Fruit fly (Drosophila melanogaster) whole organism, embryonic: ENCODE measurements around the gene Mec2.

Source experiments
- CG1529 ChIP-seq: fragments of 200-800 bp; sonication (Bioruptor generic); optimal IDR thresholded peaks from 3 replicates; lab custom pipeline; 2018; ENCODE audit warnings: missing biosample characterization, missing genetic modification characterization
- CG17328 ChIP-seq: fragments of 200-800 bp; sonication (Bioruptor generic); IDR thresholded peaks from 2 replicates; pipeline ENCODE4 v1.3.6; 2022; ENCODE audit warnings: missing biosample characterization, missing genetic modification characterization
- CG18011 ChIP-seq: fragments of 200-800 bp; sonication (Bioruptor generic); optimal IDR thresholded peaks from 2 replicates; lab custom pipeline; 2017; ENCODE audit warnings: missing biosample characterization, missing genetic modification characterization, mild to moderate bottlenecking, moderate library complexity, missing genotype
- CG18619 ChIP-seq: fragments of 200-800 bp; sonication (Bioruptor generic); optimal IDR thresholded peaks from 3 replicates; lab custom pipeline; 2017; ENCODE audit warnings: missing biosample characterization, mild to moderate bottlenecking, missing genetic modification characterization
- CG2120 ChIP-seq: fragments of 200-800 bp; sonication (Bioruptor generic); optimal IDR thresholded peaks from 3 replicates; lab custom pipeline; 2016; ENCODE audit warnings: missing biosample characterization, missing genetic modification characterization
- CG30431 ChIP-seq: fragments of 200-800 bp; sonication (Bioruptor generic); optimal IDR thresholded peaks from 2 replicates; lab custom pipeline; 2017; ENCODE audit warnings: missing biosample characterization, missing genetic modification characterization
- CG31224 ChIP-seq: fragments of 200-800 bp; sonication (Bioruptor generic); IDR thresholded peaks from 2 replicates; pipeline ENCODE4 v1.3.6; 2022; ENCODE audit warnings: missing biosample characterization, missing genetic modification characterization
- CG31365 ChIP-seq: fragments of 200-800 bp; sonication (Bioruptor generic); optimal IDR thresholded peaks from 2 replicates; lab custom pipeline; 2018; ENCODE audit warnings: missing biosample characterization, mild to moderate bottlenecking, missing genetic modification characterization
- CG3281 ChIP-seq: fragments of 200-800 bp; sonication (Bioruptor generic); optimal IDR thresholded peaks from 3 replicates; lab custom pipeline; 2017; ENCODE audit warnings: missing biosample characterization, mild to moderate bottlenecking, missing genetic modification characterization
- CG33213 ChIP-seq: fragments of 200-800 bp; sonication (Bioruptor generic); optimal IDR thresholded peaks from 3 replicates; lab custom pipeline; 2016; ENCODE audit warnings: missing biosample characterization, missing genetic modification characterization
- CG4282 ChIP-seq: fragments of 200-800 bp; sonication (Bioruptor generic); optimal IDR thresholded peaks from 2 replicates; lab custom pipeline; 2016; ENCODE audit warnings: missing biosample characterization, missing genetic modification characterization
- CG8765 ChIP-seq: fragments of 200-800 bp; sonication (Bioruptor generic); IDR thresholded peaks from 2 replicates; pipeline ENCODE4 v1.3.6; 2022; ENCODE audit warnings: missing biosample characterization, missing genetic modification characterization
- CTCF ChIP-seq: fragments of 200-800 bp; sonication (Bioruptor generic); optimal IDR thresholded peaks from 2 replicates; lab custom pipeline; 2017; ENCODE audit warnings: missing biosample characterization, mild to moderate bottlenecking, missing genetic modification characterization, moderate library complexity
- D19A ChIP-seq: fragments of 200-800 bp; optimal IDR thresholded peaks from 3 replicates; lab custom pipeline; 2019; ENCODE audit warnings: missing biosample characterization, mild to moderate bottlenecking, missing genetic modification characterization, moderate library complexity
- Drgx ChIP-seq: fragments of 200-800 bp; sonication (Bioruptor generic); IDR thresholded peaks from 2 replicates; pipeline ENCODE4 v1.3.6; 2022; ENCODE audit warnings: missing biosample characterization, missing genetic modification characterization
- Ets65A ChIP-seq: fragments of 200-800 bp; sonication (Bioruptor generic); peaks from one replicate; lab custom pipeline; 2016; ENCODE audit warnings: missing biosample characterization, missing genetic modification characterization
- Hmr ChIP-seq: fragments of 200-800 bp; sonication (Bioruptor generic); optimal IDR thresholded peaks from 3 replicates; lab custom pipeline; 2017; ENCODE audit warnings: mild to moderate bottlenecking, missing biosample characterization, missing genetic modification reagents, missing genetic modification characterization
- Hr39 ChIP-seq: fragments of >200 bp; optimal IDR thresholded peaks from 2 replicates; lab custom pipeline; 2017
- Med ChIP-seq: fragments of 200-800 bp; sonication (Bioruptor generic); peaks from one replicate; lab custom pipeline; 2016; ENCODE audit warnings: missing biosample characterization, missing genetic modification characterization, mild to moderate bottlenecking, inconsistent platforms, moderate library complexity
- NK7.1 ChIP-seq: fragments of 200-800 bp; sonication (Bioruptor generic); optimal IDR thresholded peaks from 3 replicates; lab custom pipeline; 2016; ENCODE audit warnings: missing biosample characterization, missing genetic modification characterization
- Nf-YC ChIP-seq: fragments of 200-800 bp; optimal IDR thresholded peaks from 3 replicates; lab custom pipeline; 2019; ENCODE audit warnings: missing biosample characterization, mild to moderate bottlenecking, missing genetic modification characterization, moderate library complexity
- Optix ChIP-seq: fragments of 200-800 bp; sonication (Bioruptor generic); IDR thresholded peaks from 3 replicates; pipeline ENCODE4 v1.3.6; 2022; ENCODE audit warnings: missing biosample characterization, missing genetic modification characterization
- Sin3A ChIP-seq: fragments of >200 bp; optimal IDR thresholded peaks from 2 replicates; lab custom pipeline; 2018
- Six4 ChIP-seq: fragments of 200-800 bp; sonication (Bioruptor generic); optimal IDR thresholded peaks from 2 replicates; lab custom pipeline; 2016; ENCODE audit warnings: missing biosample characterization, missing genetic modification characterization
- Sry-δ ChIP-seq: fragments of 200-800 bp; sonication (Bioruptor generic); optimal IDR thresholded peaks from 2 replicates; lab custom pipeline; 2016; ENCODE audit warnings: missing biosample characterization, missing genetic modification characterization
- ab ChIP-seq: fragments of 200-800 bp; sonication (Bioruptor generic); optimal IDR thresholded peaks from 2 replicates; lab custom pipeline; 2016; ENCODE audit warnings: missing biosample characterization, missing genetic modification characterization
- cg ChIP-seq: fragments of 200-800 bp; sonication (Bioruptor generic); optimal IDR thresholded peaks from 3 replicates; lab custom pipeline; 2019; ENCODE audit warnings: missing biosample characterization, mild to moderate bottlenecking, missing genetic modification characterization, moderate library complexity
- chinmo ChIP-seq: fragments of 200-800 bp; sonication (Bioruptor generic); IDR thresholded peaks from 4 replicates; pipeline ENCODE4 v1.3.6; 2022; ENCODE audit warnings: missing biosample characterization, missing genetic modification characterization; ENCODE audit not compliant: partially characterized antibody
- exex ChIP-seq: fragments of 200-800 bp; sonication (Bioruptor generic); optimal IDR thresholded peaks from 4 replicates; lab custom pipeline; 2018; ENCODE audit warnings: missing biosample characterization, mild to moderate bottlenecking, missing genetic modification characterization, moderate library complexity
- fu2 ChIP-seq: fragments of 200-800 bp; sonication (Bioruptor generic); optimal IDR thresholded peaks from 2 replicates; lab custom pipeline; 2016; ENCODE audit warnings: missing biosample characterization, missing genetic modification characterization
- mirr ChIP-seq: fragments of 200-800 bp; sonication (Bioruptor generic); optimal IDR thresholded peaks from 3 replicates; lab custom pipeline; 2018; ENCODE audit warnings: missing biosample characterization, mild to moderate bottlenecking, missing genetic modification characterization
- mld ChIP-seq: fragments of 200-800 bp; sonication (Bioruptor generic); IDR thresholded peaks from 3 replicates; pipeline ENCODE4 v1.3.6; 2022; ENCODE audit warnings: missing biosample characterization, missing genetic modification characterization; ENCODE audit not compliant: partially characterized antibody
- nom ChIP-seq: fragments of 200-800 bp; sonication (Bioruptor generic); optimal IDR thresholded peaks from 2 replicates; lab custom pipeline; 2017; ENCODE audit warnings: missing biosample characterization, missing genetic modification characterization, mild to moderate bottlenecking, moderate library complexity, missing genetic modification reagents
- pita ChIP-seq: fragments of 200-800 bp; sonication (Bioruptor generic); optimal IDR thresholded peaks from 2 replicates; lab custom pipeline; 2017; ENCODE audit warnings: missing biosample characterization, mild to moderate bottlenecking, missing genetic modification characterization
- ranshi ChIP-seq: fragments of 200-800 bp; sonication (Bioruptor generic); IDR thresholded peaks from 2 replicates; pipeline ENCODE4 v1.3.6; 2022; ENCODE audit warnings: missing biosample characterization, missing genetic modification characterization
- sd ChIP-seq: fragments of 200-800 bp; sonication (Bioruptor generic); optimal IDR thresholded peaks from 3 replicates; lab custom pipeline; 2018; ENCODE audit warnings: missing biosample characterization, mild to moderate bottlenecking, missing genetic modification characterization, moderate library complexity
- sens ChIP-seq: fragments of 200-800 bp; sonication (Bioruptor generic); peaks from one replicate; lab custom pipeline; 2016; ENCODE audit warnings: missing biosample characterization, missing genetic modification characterization
- slbo ChIP-seq: fragments of 200-800 bp; sonication (Bioruptor generic); IDR thresholded peaks from 2 replicates; pipeline ENCODE4 v1.3.6; 2022; ENCODE audit warnings: missing biosample characterization, missing genetic modification characterization
- sqz ChIP-seq: fragments of 200-800 bp; sonication (Bioruptor generic); optimal IDR thresholded peaks from 3 replicates; lab custom pipeline; 2018; ENCODE audit warnings: missing biosample characterization, mild to moderate bottlenecking, missing genetic modification characterization
- sr ChIP-seq: fragments of 200-800 bp; sonication (Bioruptor generic); IDR thresholded peaks from 3 replicates; pipeline ENCODE4 v1.3.6; 2022; ENCODE audit warnings: missing biosample characterization, missing genetic modification characterization
- vvl ChIP-seq: fragments of 200-800 bp; sonication (Bioruptor generic); IDR thresholded peaks from 2 replicates; pipeline ENCODE4 v1.3.6; 2022; ENCODE audit warnings: missing biosample characterization, missing genetic modification characterization
- z ChIP-seq: fragments of 200-800 bp; sonication (Bioruptor generic); IDR thresholded peaks from 3 replicates; pipeline ENCODE4 v1.3.6; 2022; ENCODE audit warnings: missing biosample characterization, missing genetic modification characterization

The Mec2 gene

dm6 chrX:19146421-19146952 lies 41.3 kb upstream of the Mec2 start (continued):
- TF ChIP-seq Hmr (GFP tag; lab: Kevin White, UChicago) (peak; percentile 6), vvl (0 out of 2 replicates have a peak, but pooled peaks have one; percentile 24), cg (GFP tag; lab: Kevin White, UChicago) (peak; percentile 45), Nf-YC (tag; lab: Kevin White, UChicago) (peak; percentile 5), mld (GFP tag; lab: Robert Waterston, UW) (no peak), fu2 (GFP tag; lab: Kevin White, UChicago) (peak; percentile 4), CG17328 (0 out of 2 replicates have a peak, but pooled peaks have one; percentile 12), NK7.1 (GFP tag; lab: Kevin White, UChicago) (peak; percentile 61), CG3281 (no peak)

- 0 out of 4 replicates have a peak, but pooled peaks have one; percentile 38 for TF ChIP-seq chinmo (GFP tag; lab: Robert Waterston, UW)
- 0 out of 3 replicates have a peak, but pooled peaks have one; percentile 37 for TF ChIP-seq z (GFP tag; lab: Robert Waterston, UW)
- TF ChIP-seq Optix (GFP tag; lab: Robert Waterston, UW), result no peak
- TF ChIP-seq Drgx (GFP tag; lab: Robert Waterston, UW), result 0 out of 2 replicates have a peak, but pooled peaks have one; percentile 23
- TF ChIP-seq sd (tag; lab: Kevin White, UChicago), result peak; percentile 28
- peak; percentile 29 for TF ChIP-seq mirr (GFP tag; lab: Kevin White, UChicago)
- peak; percentile 67 for TF ChIP-seq sqz (GFP tag; lab: Kevin White, UChicago)
- TF ChIP-seq Six4 (GFP tag; lab: Kevin White, UChicago), result no peak
- peak; percentile 43 for TF ChIP-seq sens
- peak; percentile 53; the same call in 1 of the 3 replicates for TF ChIP-seq sr
- peak; percentile 82 for TF ChIP-seq CG31224
- peak; percentile 7 for TF ChIP-seq Med (GFP tag; lab: Kevin White, UChicago)
- TF ChIP-seq exex (tag; lab: Kevin White, UChicago), result peak; percentile 43
- TF ChIP-seq ab (GFP tag; lab: Kevin White, UChicago), result no peak
These were observed 39.7 kb upstream of the Mec2 start for dm6 chrX:19147939-19148641.

- TF ChIP-seq CG18619 (no peak), CG30431 (GFP tag; lab: Kevin White, UChicago) (no peak), CG1529 (GFP tag; lab: Kevin White, UChicago) (no peak), Nf-YC (tag; lab: Kevin White, UChicago) (no peak), Hr39 (no peak), CG2120 (GFP tag; lab: Kevin White, UChicago) (peak; percentile 48), Sin3A (lab: Kevin White, UChicago) (no peak), CG4282 (GFP tag; lab: Kevin White, UChicago) (no peak), ranshi (GFP tag; lab: Robert Waterston, UW) (no peak), sens (peak; percentile 52), CG8765 (GFP tag; lab: Robert Waterston, UW) (no peak), slbo (GFP tag; lab: Robert Waterston, UW) (0 out of 2 replicates have a peak, but pooled peaks have one; percentile 5), Sry-δ (no peak), Ets65A (peak; percentile 40), Med (GFP tag; lab: Kevin White, UChicago) (peak; percentile 28), CG18011 (GFP tag; lab: Kevin White, UChicago) (no peak), CG33213 (GFP tag; lab: Kevin White, UChicago) (no peak), pita (GFP tag; lab: Kevin White, UChicago) (no peak), CG31365 (tag; lab: Kevin White, UChicago) (no peak), CTCF (GFP tag; lab: Kevin White, UChicago) (no peak), D19A (tag; lab: Kevin White, UChicago) (peak; percentile 26), nom (GFP tag; lab: Kevin White, UChicago) (no peak)
- TF ChIP-seq, all 482 proteins: peak for 6
These were observed 38.9 kb upstream of the Mec2 start for dm6 chrX:19148798-19149510.
